Fruit fly (Drosophila melanogaster) Kc167 (cell line): Measurements from ENCODE around the gene Eph.

Source experiments
- h ChIP-seq: fragments of >200 bp; optimal IDR thresholded peaks from 3 replicates; lab custom pipeline; 2018; ENCODE audit warnings: missing external identifiers
- psq ChIP-seq: fragments of >200 bp; optimal IDR thresholded peaks from 2 replicates; lab custom pipeline; 2017; ENCODE audit warnings: missing external identifiers

DNA sequence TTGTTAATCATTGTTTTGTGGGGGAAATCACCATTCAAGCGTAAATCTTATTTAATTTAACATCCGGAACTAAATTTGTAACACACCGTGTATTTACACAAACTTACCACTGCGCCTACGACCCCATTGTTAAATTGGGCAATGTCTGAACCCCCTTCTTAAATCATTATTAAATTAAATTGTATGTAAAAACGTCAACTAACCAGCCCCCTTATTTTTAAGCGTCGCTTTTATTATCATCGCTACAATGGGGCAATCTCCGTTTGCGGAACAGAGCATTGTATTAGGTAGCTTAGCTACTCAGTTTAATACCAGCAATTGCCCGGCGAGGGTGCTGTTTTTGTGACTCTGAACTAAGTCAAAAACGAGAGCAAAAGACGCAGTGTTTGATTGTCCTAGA lies 18.9 kb downstream of the Eph start, which contains the start of gene Gat:
- TF ChIP-seq h, result no peak
- no peak for TF ChIP-seq psq
